Worm (Caenorhabditis elegans) whole organism, young adult: ENCODE measurements around the gene F54F12.2.
A peak's percentile ranks its signal among the peaks of the same experiment; 100 is the strongest.

Experiments
- B0261.1 ChIP-seq: sonication (generic microtip); optimal IDR thresholded peaks from 2 replicates; lab custom pipeline; 2016; ENCODE audit warnings: mild to moderate bottlenecking, missing genetic modification characterization, moderate library complexity, missing compliant biosample characterization
- B0336.3 ChIP-seq: fragments of 200-800 bp; sonication (Bioruptor generic); IDR thresholded peaks from 2 replicates; pipeline ENCODE4 v1.3.6; 2022; ENCODE audit warnings: missing genetic modification characterization, missing compliant biosample characterization
- C06A6.2 ChIP-seq: fragments of 200-800 bp; sonication (Bioruptor generic); conservative IDR thresholded peaks from 2 replicates; pipeline ENCODE4 v1.3.6; 2022; ENCODE audit warnings: missing genetic modification characterization, missing compliant biosample characterization
- F33H1.4 ChIP-seq: fragments of 200-800 bp; sonication (Bioruptor generic); IDR thresholded peaks from 2 replicates; pipeline ENCODE4 v1.3.6; 2022; ENCODE audit warnings: missing genetic modification reagents, missing genetic modification characterization, missing compliant biosample characterization
- F52B5.7 ChIP-seq: sonication (generic microtip); optimal IDR thresholded peaks from 2 replicates; lab custom pipeline; 2016; ENCODE audit warnings: mild to moderate bottlenecking, missing genetic modification characterization, missing compliant biosample characterization
- F57C9.4 ChIP-seq: sonication (generic microtip); optimal IDR thresholded peaks from 2 replicates; lab custom pipeline; 2017; ENCODE audit warnings: mild to moderate bottlenecking, missing genetic modification characterization, missing compliant biosample characterization
- K11D2.4 ChIP-seq: fragments of 200-800 bp; sonication (Bioruptor generic); IDR thresholded peaks from 2 replicates; pipeline ENCODE4 v1.3.6; 2022; ENCODE audit warnings: missing genetic modification reagents, missing genetic modification characterization, missing compliant biosample characterization
- Y53G8AR.9 ChIP-seq: fragments of 200-800 bp; sonication (Bioruptor generic); conservative IDR thresholded peaks from 2 replicates; pipeline ENCODE4 v1.3.6; 2022; ENCODE audit warnings: missing genetic modification reagents, missing genetic modification characterization, missing compliant biosample characterization
- Y67H2A.10 ChIP-seq: fragments of 200-800 bp; sonication (Bioruptor generic); conservative IDR thresholded peaks from 2 replicates; pipeline ENCODE4 v1.3.6; 2022; ENCODE audit warnings: missing genetic modification reagents, missing genetic modification characterization, missing compliant biosample characterization
- akir-1 ChIP-seq: fragments of 200-800 bp; sonication (Bioruptor generic); optimal IDR thresholded peaks from 2 replicates; lab custom pipeline; 2018; ENCODE audit warnings: mild to moderate bottlenecking, missing genetic modification characterization, moderate library complexity, missing compliant biosample characterization
- ama-1 ChIP-seq, 3 experiments: fragments of 150-350 bp in 1 of 3; sonication (generic microtip) in 2 of 3; optimal IDR thresholded peaks; 2 replicates each; lab custom pipeline; 2014 to 2018; ENCODE audit warnings: missing biosample characterization in 2 of 3, missing genetic modification characterization in 2 of 3, missing genetic modification reagents in 2 of 3
- atf-7 ChIP-seq: sonication (generic microtip); optimal IDR thresholded peaks from 2 replicates; lab custom pipeline; 2017; ENCODE audit warnings: mild to moderate bottlenecking, missing genetic modification characterization, missing compliant biosample characterization
- attf-5 ChIP-seq: fragments of 200-800 bp; sonication (Bioruptor generic); optimal IDR thresholded peaks from 2 replicates; lab custom pipeline; 2018; ENCODE audit warnings: mild to moderate bottlenecking, missing genetic modification characterization, missing compliant biosample characterization
- attf-6 ChIP-seq: fragments of 200-800 bp; sonication (Bioruptor generic); IDR thresholded peaks from 2 replicates; pipeline ENCODE4 v1.3.6; 2022; ENCODE audit warnings: missing genetic modification reagents, missing genetic modification characterization, missing compliant biosample characterization
- ceh-27 ChIP-seq: fragments of 200-800 bp; sonication (Bioruptor generic); optimal IDR thresholded peaks from 2 replicates; lab custom pipeline; 2018; ENCODE audit warnings: mild to moderate bottlenecking, missing genetic modification characterization, moderate library complexity, missing compliant biosample characterization
- ceh-40 ChIP-seq: fragments of 200-800 bp; sonication (Bioruptor generic); IDR thresholded peaks from 2 replicates; pipeline ENCODE4 v1.3.6; 2022; ENCODE audit warnings: missing genetic modification characterization, missing compliant biosample characterization
- die-1 ChIP-seq: sonication (generic microtip); optimal IDR thresholded peaks from 2 replicates; lab custom pipeline; 2016; ENCODE audit warnings: missing genotype, mild to moderate bottlenecking, missing genetic modification characterization, missing compliant biosample characterization
- dox-1 ChIP-seq: fragments of 200-800 bp; sonication (Bioruptor generic); IDR thresholded peaks from 2 replicates; pipeline ENCODE4 v1.3.6; 2022; ENCODE audit warnings: missing genetic modification reagents, missing genetic modification characterization, missing compliant biosample characterization
- ekl-4 ChIP-seq: fragments of 200-800 bp; sonication (Bioruptor generic); IDR thresholded peaks from 2 replicates; pipeline ENCODE4 v1.3.6; 2022; ENCODE audit warnings: missing genetic modification reagents, missing genetic modification characterization, missing compliant biosample characterization
- hmg-1.2 ChIP-seq: fragments of 200-800 bp; sonication (Bioruptor generic); IDR thresholded peaks from 2 replicates; pipeline ENCODE4 v1.3.6; 2022; ENCODE audit warnings: missing genetic modification reagents, missing genetic modification characterization, missing compliant biosample characterization
- lin-26 ChIP-seq: fragments of 200-800 bp; sonication (Bioruptor generic); IDR thresholded peaks from 2 replicates; pipeline ENCODE4 v1.3.6; 2022; ENCODE audit warnings: missing genetic modification reagents, missing genetic modification characterization, missing compliant biosample characterization
- lin-35 ChIP-seq, 3 experiments: fragments of 150-350 bp in 2 of 3; sonication (generic microtip) in 1 of 3; optimal IDR thresholded peaks; 2 replicates each; lab custom pipeline; 2014 to 2018; ENCODE audit warnings: missing biosample characterization in 3 of 3, missing genetic modification characterization in 3 of 3, missing genetic modification reagents in 3 of 3
- lin-40 ChIP-seq: sonication (generic microtip); optimal IDR thresholded peaks from 2 replicates; lab custom pipeline; 2016; ENCODE audit warnings: missing genetic modification characterization, mild to moderate bottlenecking, missing compliant biosample characterization, missing genotype, missing genetic modification reagents
- lsy-27 ChIP-seq: sonication (generic microtip); optimal IDR thresholded peaks from 2 replicates; lab custom pipeline; 2017; ENCODE audit warnings: missing genetic modification characterization, mild to moderate bottlenecking, missing compliant biosample characterization, antibody characterized with exemption, missing genotype, borderline replicate concordance; ENCODE audit not compliant: insufficient read depth
- madf-3 ChIP-seq: fragments of 200-800 bp; sonication (Bioruptor generic); IDR thresholded peaks from 2 replicates; pipeline ENCODE4 v1.3.6; 2022; ENCODE audit warnings: missing genetic modification reagents, missing genetic modification characterization, missing compliant biosample characterization
- madf-8 ChIP-seq: fragments of 200-800 bp; sonication (Bioruptor generic); conservative IDR thresholded peaks from 2 replicates; pipeline ENCODE4 v1.3.6; 2022; ENCODE audit warnings: missing genetic modification reagents, missing genetic modification characterization, missing compliant biosample characterization
- mxl-1 ChIP-seq: sonication (generic microtip); optimal IDR thresholded peaks from 2 replicates; lab custom pipeline; 2016; ENCODE audit warnings: missing genetic modification characterization, missing compliant biosample characterization
- nfya-1 ChIP-seq: sonication (generic microtip); optimal IDR thresholded peaks from 2 replicates; lab custom pipeline; 2017; ENCODE audit warnings: antibody characterized with exemption, missing compliant biosample characterization, missing genetic modification characterization, borderline replicate concordance; ENCODE audit not compliant: insufficient read depth
- nfyb-1 ChIP-seq: fragments of 200-800 bp; sonication (Bioruptor generic); IDR thresholded peaks from 2 replicates; pipeline ENCODE4 v1.3.6; 2022; ENCODE audit warnings: missing genetic modification reagents, missing genetic modification characterization, missing compliant biosample characterization
- nhr-27 ChIP-seq: fragments of 200-800 bp; sonication (Bioruptor generic); optimal IDR thresholded peaks from 2 replicates; lab custom pipeline; 2018; ENCODE audit warnings: mild to moderate bottlenecking, missing genetic modification characterization, moderate library complexity, missing compliant biosample characterization
- nhr-90 ChIP-seq: sonication (generic microtip); optimal IDR thresholded peaks from 2 replicates; lab custom pipeline; 2016; ENCODE audit warnings: missing genotype, mild to moderate bottlenecking, missing genetic modification characterization, missing compliant biosample characterization
- pbrm-1 ChIP-seq: fragments of 200-800 bp; sonication (Bioruptor generic); IDR thresholded peaks from 2 replicates; pipeline ENCODE4 v1.3.6; 2022; ENCODE audit warnings: missing genetic modification reagents, missing genetic modification characterization, missing compliant biosample characterization
- rec-8 ChIP-seq, 2 experiments: sonication (generic microtip); optimal IDR thresholded peaks; 2 replicates each; lab custom pipeline; 2016; ENCODE audit warnings: mild to moderate bottlenecking in 2 of 2, missing genetic modification characterization in 2 of 2, missing genetic modification reagents in 2 of 2, missing genotype in 2 of 2, missing biosample characterization in 1 of 2, missing compliant biosample characterization in 1 of 2, moderate library complexity in 1 of 2
- repo-1 ChIP-seq: sonication (generic microtip); optimal IDR thresholded peaks from 2 replicates; lab custom pipeline; 2017; ENCODE audit warnings: mild to moderate bottlenecking, missing genetic modification characterization, missing compliant biosample characterization
- rpc-1 ChIP-seq, 2 experiments: fragments of 150-350 bp in 1 of 2; sonication (generic microtip) in 1 of 2; optimal IDR thresholded peaks; 2 replicates each; lab custom pipeline; 2014 to 2018; ENCODE audit warnings: missing biosample characterization in 1 of 2, missing genetic modification characterization in 1 of 2, missing genetic modification reagents in 1 of 2, missing genotype in 1 of 2
- sdz-38 ChIP-seq: sonication (generic microtip); optimal IDR thresholded peaks from 2 replicates; lab custom pipeline; 2016; ENCODE audit warnings: missing genotype, missing genetic modification characterization, missing compliant biosample characterization
- snpc-4 ChIP-seq, 5 experiments: fragments of 150-350 bp in 1 of 5; sonication (generic microtip) in 4 of 5; optimal IDR thresholded peaks; 2 replicates each; lab custom pipeline; 2014 to 2018; ENCODE audit warnings: missing genetic modification characterization in 5 of 5, missing biosample characterization in 3 of 5, antibody characterized with exemption in 2 of 5, mild to moderate bottlenecking in 2 of 5, missing compliant biosample characterization in 2 of 5, missing genotype in 2 of 5, moderate library complexity in 2 of 5, missing genetic modification reagents in 1 of 5
- somi-1 ChIP-seq: fragments of 200-800 bp; sonication (Bioruptor generic); optimal IDR thresholded peaks from 2 replicates; lab custom pipeline; 2018; ENCODE audit warnings: mild to moderate bottlenecking, missing genetic modification characterization, missing compliant biosample characterization
- sptf-2 ChIP-seq: fragments of 200-800 bp; sonication (Bioruptor generic); optimal IDR thresholded peaks from 2 replicates; lab custom pipeline; 2018; ENCODE audit warnings: mild to moderate bottlenecking, missing genetic modification characterization, missing compliant biosample characterization
- tlf-1 ChIP-seq: fragments of 200-800 bp; sonication (Bioruptor generic); optimal IDR thresholded peaks from 2 replicates; lab custom pipeline; 2018; ENCODE audit warnings: mild to moderate bottlenecking, missing genetic modification characterization, missing compliant biosample characterization
- xnd-1 ChIP-seq: sonication (generic microtip); optimal IDR thresholded peaks from 2 replicates; lab custom pipeline; 2016; ENCODE audit warnings: missing genotype, missing genetic modification reagents, missing genetic modification characterization, missing compliant biosample characterization
- ztf-18 ChIP-seq: sonication (generic microtip); optimal IDR thresholded peaks from 2 replicates; lab custom pipeline; 2016; ENCODE audit warnings: missing genotype, mild to moderate bottlenecking, missing genetic modification characterization, missing compliant biosample characterization
- ztf-28 ChIP-seq: fragments of 200-800 bp; sonication (Bioruptor generic); IDR thresholded peaks from 2 replicates; pipeline ENCODE4 v1.3.6; 2022; ENCODE audit warnings: missing genetic modification reagents, missing genetic modification characterization, missing compliant biosample characterization
- ztf-3 ChIP-seq: fragments of 200-800 bp; sonication (Bioruptor generic); optimal IDR thresholded peaks from 2 replicates; lab custom pipeline; 2018; ENCODE audit warnings: mild to moderate bottlenecking, missing genetic modification characterization, missing compliant biosample characterization

F54F12.2 gene

DNA sequence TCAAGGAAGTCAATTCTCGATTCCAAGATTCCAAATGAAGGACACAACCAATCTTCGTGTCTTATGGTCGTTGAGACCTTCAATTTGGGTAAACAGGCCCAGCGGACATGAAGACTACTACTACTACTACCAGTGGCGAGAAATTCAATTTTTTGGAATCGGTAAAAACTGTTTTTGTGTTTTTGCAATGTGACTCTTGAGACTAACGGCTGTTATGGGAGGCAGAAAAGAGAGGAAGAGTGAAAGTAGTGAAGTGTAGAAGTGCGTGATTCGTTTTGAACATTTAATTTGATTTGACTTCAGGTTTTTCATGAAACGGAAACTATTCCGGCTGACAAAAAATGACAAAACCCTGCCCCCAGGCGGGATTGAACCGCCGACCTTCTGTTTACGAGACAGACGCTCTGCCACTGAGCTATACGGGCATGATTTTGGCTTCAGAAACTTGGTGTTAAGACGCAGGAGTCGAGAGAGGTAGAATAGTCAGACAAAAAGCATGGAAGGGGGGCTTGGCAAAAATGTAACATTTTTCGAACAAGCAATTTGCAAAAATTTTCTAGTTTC lies 24.0 kb upstream of the F54F12.2 start (continued):
- TF ChIP-seq rpc-1 (optimal IDR thresholded peaks at IDR 0.05; lab: Kevin White, UChicago) (peak; percentile 82), rpc-1 (tag; optimal IDR thresholded peaks at IDR 0.05; lab: Kevin White, UChicago) (peak; percentile 88), pbrm-1 (peak; percentile 56; the same call in 1 of the 2 replicates), ztf-18 (tag; lab: Kevin White, UChicago) (peak; percentile 60), sdz-38 (tag; lab: Kevin White, UChicago) (no peak), C06A6.2 (GFP tag; lab: Robert Waterston, UW) (peak; percentile 30; the same call in 1 of the 2 replicates), xnd-1 (tag; lab: Kevin White, UChicago) (no peak), F57C9.4 (no peak), madf-3 (no peak), die-1 (tag; lab: Kevin White, UChicago) (peak; percentile 63), nfya-1 (tag; lab: Kevin White, UChicago) (no peak), nhr-90 (tag; lab: Kevin White, UChicago) (peak; percentile 66), ztf-3 (GFP tag; lab: Kevin White, UChicago) (no peak), lin-35 (GFP tag; optimal IDR thresholded peaks at IDR 0.05; lab: Kevin White, UChicago) (peak in 1 of 3 experiments; percentile 44), akir-1 (no peak), lin-40 (tag; lab: Kevin White, UChicago) (peak; percentile 57), hmg-1.2 (peak; percentile 62), lin-26 (GFP tag; lab: Robert Waterston, UW) (peak; percentile 93), ceh-27 (peak; percentile 9), nfyb-1 (GFP tag; lab: Robert Waterston, UW) (peak; percentile 78; the same call in 1 of the 2 replicates), madf-8 (GFP tag; lab: Robert Waterston, UW) (no peak), repo-1 (tag; lab: Kevin White, UChicago) (peak; percentile 66), attf-5 (GFP tag; lab: Kevin White, UChicago) (peak; percentile 25), somi-1 (peak; percentile 13), ekl-4 (GFP tag; lab: Robert Waterston, UW) (0 out of 2 replicates have a peak, but pooled peaks have one; percentile 24), lsy-27 (tag; lab: Kevin White, UChicago) (peak; percentile 81), mxl-1 (tag; lab: Kevin White, UChicago) (peak; percentile 52), ama-1 (optimal IDR thresholded peaks at IDR 0.05; lab: Kevin White, UChicago) (no peak), ama-1 (GFP tag; optimal IDR thresholded peaks at IDR 0.05; lab: Kevin White, UChicago) (peak; percentile 4 to 76), F33H1.4 (GFP tag; lab: Robert Waterston, UW) (peak; percentile 42; the same call in 1 of the 2 replicates), K11D2.4 (0 out of 2 replicates have a peak, but pooled peaks have one; percentile 35), ceh-40 (GFP tag; lab: Robert Waterston, UW) (0 out of 2 replicates have a peak, but pooled peaks have one; percentile 42), Y53G8AR.9 (0 out of 2 replicates have a peak, but pooled peaks have one; percentile 28), B0261.1 (tag; lab: Kevin White, UChicago) (peak; percentile 84), Y67H2A.10 (GFP tag; lab: Robert Waterston, UW) (0 out of 2 replicates have a peak, but pooled peaks have one; percentile 26), F52B5.7 (no peak), tlf-1 (GFP tag; lab: Kevin White, UChicago) (no peak), snpc-4 (GFP tag; optimal IDR thresholded peaks at IDR 0.05; lab: Kevin White, UChicago) (peak; percentile 41), snpc-4 (tag; optimal IDR thresholded peaks at IDR 0.05; lab: Kevin White, UChicago) (peak in 2 of 4 experiments; percentile 32 to 48), rec-8 (tag; optimal IDR thresholded peaks at IDR 0.05; lab: Kevin White, UChicago) (peak; percentile 12 to 37), atf-7 (tag; lab: Kevin White, UChicago) (peak; percentile 1), sptf-2 (no peak), ztf-28 (GFP tag; lab: Robert Waterston, UW) (0 out of 2 replicates have a peak, but pooled peaks have one; percentile 29), dox-1 (GFP tag; lab: Robert Waterston, UW) (peak; percentile 74), B0336.3 (GFP tag; lab: Robert Waterston, UW) (0 out of 2 replicates have a peak, but pooled peaks have one; percentile 34), nhr-27 (no peak), attf-6 (GFP tag; lab: Robert Waterston, UW) (no peak)
